Fruit fly (Drosophila melanogaster): ENCODE measurements around the gene CG7573.

Gene CG7573

DNA sequence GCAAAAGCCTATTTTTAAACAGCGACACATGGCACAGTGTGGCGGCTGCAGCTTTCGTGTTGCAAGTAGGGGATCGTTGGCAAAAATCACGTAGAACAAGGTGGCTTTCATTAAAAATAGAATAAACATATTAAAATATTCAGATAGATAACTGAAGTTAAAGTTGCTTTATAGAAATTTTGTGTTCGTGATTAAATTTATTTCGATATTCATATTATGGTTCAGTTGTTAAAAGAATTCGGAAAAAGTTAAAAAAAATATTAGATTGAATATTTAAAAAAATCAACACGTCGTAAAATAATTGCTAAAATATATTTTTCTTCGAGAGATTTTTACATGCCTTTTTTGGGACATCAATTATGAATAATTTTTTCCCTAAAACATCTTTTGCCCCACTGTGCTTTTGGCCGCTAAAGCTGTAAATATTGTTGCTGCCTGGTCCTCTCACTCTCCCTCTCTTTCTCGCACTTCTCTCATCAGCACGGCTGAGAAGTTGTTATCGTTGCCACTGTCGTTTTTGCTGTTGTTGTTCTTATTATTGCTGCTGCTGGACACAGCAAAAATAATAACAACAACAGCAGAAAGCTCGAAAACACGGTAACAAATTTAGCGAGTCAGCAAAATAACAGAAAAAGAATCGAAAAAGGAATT is 15.3 kb upstream of the CG7573 start (continued):
- TF ChIP-seq sens-2 (GFP tag; IDR thresholded peaks at IDR 0.05) (peak; percentile 49; the same call in 1 of the 2 replicates), Sox102F (GFP tag; optimal IDR thresholded peaks at IDR 0.05) (peak; percentile 93), CG5245 (GFP tag; optimal IDR thresholded peaks at IDR 0.05) (peak; percentile 64), CG7745 (tag; optimal IDR thresholded peaks at IDR 0.05) (no peak), Atf6 (GFP tag; IDR thresholded peaks at IDR 0.05) (peak; percentile 80), CG5953 (GFP tag; IDR thresholded peaks at IDR 0.05) (peak; percentile 60), chn (GFP tag; optimal IDR thresholded peaks at IDR 0.05) (peak; percentile 75), CG15011 (GFP tag; optimal IDR thresholded peaks at IDR 0.05) (peak; percentile 86)

DNA sequence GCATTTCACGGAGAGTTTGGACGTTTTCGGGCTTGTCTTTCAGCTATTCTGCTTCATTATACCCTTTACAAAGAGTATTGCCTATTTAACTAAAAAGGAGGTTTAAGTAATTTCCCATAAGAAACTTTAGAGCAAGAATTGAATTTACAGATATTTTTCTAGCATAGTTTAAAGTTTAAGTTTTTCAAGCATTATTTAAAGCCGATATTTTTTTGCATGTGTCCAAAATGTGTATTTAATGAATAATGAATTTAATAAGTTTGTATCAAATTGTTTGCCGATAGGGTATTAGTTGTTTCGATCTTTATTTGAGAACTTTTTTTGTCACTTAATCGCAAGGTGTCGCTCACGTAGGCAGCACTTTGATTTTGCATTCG is 14.8 kb upstream of the CG7573 start:
- no peak for TF ChIP-seq ken (GFP tag; IDR thresholded peaks at IDR 0.05)
- peak; percentile 88 for TF ChIP-seq D19A (tag; optimal IDR thresholded peaks at IDR 0.05)
- TF ChIP-seq PHDP (tag; optimal IDR thresholded peaks at IDR 0.05): no peak
- TF ChIP-seq CG3726 (GFP tag; IDR thresholded peaks at IDR 0.05): no peak
- peak; percentile 2 for TF ChIP-seq D19B (GFP tag; optimal IDR thresholded peaks at IDR 0.05)
- peak; percentile 51; the same call in 1 of the 2 replicates for TF ChIP-seq Drgx (GFP tag; IDR thresholded peaks at IDR 0.05)
- peak in 1 of 2 experiments; percentile 41 for TF ChIP-seq Trl (optimal IDR thresholded peaks at IDR 0.05)
- no peak for TF ChIP-seq Trl (GFP tag; optimal IDR thresholded peaks at IDR 0.05)
- peak; percentile 26 for TF ChIP-seq phol (tag; optimal IDR thresholded peaks at IDR 0.05)
- TF ChIP-seq dm (GFP tag; optimal IDR thresholded peaks at IDR 0.05): no peak
- peak; percentile 11 for TF ChIP-seq CG2712 (tag; optimal IDR thresholded peaks at IDR 0.05)
- no peak for TF ChIP-seq tin (GFP tag; optimal IDR thresholded peaks at IDR 0.05)
- TF ChIP-seq lbe (GFP tag; optimal IDR thresholded peaks at IDR 0.05): peak; percentile 52
- TF ChIP-seq Ada2b (GFP tag; IDR thresholded peaks at IDR 0.05): peak; percentile 8; the same call in 1 of the 2 replicates

DNA sequence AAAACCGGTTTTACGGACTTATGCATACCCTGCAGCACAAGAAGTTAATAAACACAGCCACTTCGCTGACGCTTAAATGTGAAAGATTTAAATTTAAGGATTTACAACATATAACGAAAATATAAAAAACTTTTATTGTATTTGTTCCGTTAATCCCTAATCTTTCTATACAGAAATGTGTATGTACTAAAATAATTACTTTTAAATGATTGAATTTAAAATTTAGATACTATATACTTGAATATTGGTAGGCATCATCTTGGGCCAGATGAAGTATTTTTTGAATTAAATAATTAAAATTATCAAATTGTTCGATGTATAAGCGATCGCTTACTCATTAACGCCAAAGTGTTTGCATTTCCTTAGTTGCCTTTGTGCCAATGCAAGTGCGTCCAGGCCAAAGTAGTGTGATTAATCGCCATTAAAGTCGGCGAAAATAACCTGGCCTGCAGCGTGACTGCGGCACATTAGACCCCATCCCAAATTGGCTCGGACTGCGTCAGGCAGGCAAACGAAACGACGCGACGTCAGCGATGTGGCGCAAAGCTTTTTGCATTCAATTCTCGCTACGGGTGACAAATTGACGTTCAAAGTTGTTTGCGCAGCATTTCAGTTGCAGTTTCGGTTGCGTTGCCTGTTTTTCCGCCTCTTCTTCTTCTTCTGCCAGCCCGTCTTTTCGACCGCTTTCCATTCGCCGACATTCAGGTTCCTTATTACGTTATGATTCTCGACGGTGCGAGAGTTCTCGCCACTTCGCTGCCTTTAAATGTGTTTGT is 13.8 kb upstream of the CG7573 start:
- TF ChIP-seq CG4282 (GFP tag; optimal IDR thresholded peaks at IDR 0.05) (no peak), pum (GFP tag; optimal IDR thresholded peaks at IDR 0.05) (no peak), CG9727 (GFP tag; optimal IDR thresholded peaks at IDR 0.05) (no peak), Med (GFP tag) (peak; percentile 23), CG17385 (GFP tag; optimal IDR thresholded peaks at IDR 0.05) (peak; percentile 4), sens-2 (GFP tag; IDR thresholded peaks at IDR 0.05) (no peak), stc (GFP tag; IDR thresholded peaks at IDR 0.05) (peak; percentile 37; the same call in 1 of the 2 replicates), CG6175 (GFP tag; IDR thresholded peaks at IDR 0.05) (peak; percentile 60; the same call in 1 of the 3 replicates), Myb (GFP tag; optimal IDR thresholded peaks at IDR 0.05) (no peak), CG10274 (GFP tag; optimal IDR thresholded peaks at IDR 0.05) (peak; percentile 59), ci (GFP tag; IDR thresholded peaks at IDR 0.05) (0 out of 3 replicates have a peak, but pooled peaks have one; percentile 32), chinmo (GFP tag; IDR thresholded peaks at IDR 0.05; ENCODE audit: partially characterized antibody) (no peak), Oaz (GFP tag; IDR thresholded peaks at IDR 0.05) (no peak)

DNA sequence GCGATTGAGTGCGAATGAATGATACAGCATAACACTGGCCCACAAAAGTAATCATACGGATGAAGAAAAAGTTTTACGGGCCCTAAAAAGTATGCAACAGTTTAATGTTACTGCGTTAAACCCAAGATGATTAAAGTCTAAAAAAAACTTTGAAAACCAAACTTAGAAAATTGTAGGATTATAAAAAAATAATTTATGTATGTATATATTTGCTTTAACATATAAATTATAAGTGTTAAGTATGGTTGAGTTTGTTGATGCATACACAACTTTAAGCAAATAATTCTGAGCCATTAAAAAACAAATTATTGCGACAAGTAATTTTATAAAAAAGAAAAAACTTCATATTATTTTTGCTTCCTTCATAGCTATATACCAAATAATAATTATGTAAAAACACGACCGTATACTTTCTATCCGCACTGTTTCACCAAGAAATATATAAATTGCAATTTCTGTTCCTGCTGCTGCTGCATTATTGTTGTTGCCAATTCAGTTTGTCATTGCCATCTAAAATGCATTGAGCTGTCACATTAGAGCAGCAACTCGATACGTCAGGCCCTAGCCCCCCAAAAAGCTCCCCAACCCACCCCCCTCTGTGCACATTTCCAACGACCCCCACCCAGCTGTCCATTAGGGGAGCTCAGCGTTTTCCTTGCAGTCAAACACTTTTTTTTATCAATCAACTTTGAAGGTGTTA is 13.0 kb upstream of the CG7573 start:
- TF ChIP-seq CG16813 (GFP tag; IDR thresholded peaks at IDR 0.05; ENCODE audit: partially characterized antibody) (no peak), Sox100B (GFP tag; optimal IDR thresholded peaks at IDR 0.05) (peak; percentile 67), CG13296 (GFP tag; optimal IDR thresholded peaks at IDR 0.05) (peak; percentile 18), CG11504 (tag; optimal IDR thresholded peaks at IDR 0.05) (peak; percentile 69), CG8388 (GFP tag; optimal IDR thresholded peaks at IDR 0.05) (peak; percentile 84), D19A (tag; optimal IDR thresholded peaks at IDR 0.05) (peak; percentile 53), CG13287 (GFP tag; IDR thresholded peaks at IDR 0.05; ENCODE audit: partially characterized antibody) (no peak), CG5180 (GFP tag; optimal IDR thresholded peaks at IDR 0.05) (peak; percentile 15), CG10267 (tag; optimal IDR thresholded peaks at IDR 0.05) (peak; percentile 12), CG3281 (GFP tag; optimal IDR thresholded peaks at IDR 0.05) (peak; percentile 47), ind (GFP tag; optimal IDR thresholded peaks at IDR 0.05) (peak; percentile 40)

Measured in whole organism, embryonic.